Fruit fly (Drosophila melanogaster) whole organism, wandering third instar larva: ENCODE data around the gene CG33635.

ENCODE experiments used
- Abd-B ChIP-seq: fragments of >200 bp; optimal IDR thresholded peaks from 2 replicates; lab custom pipeline; 2017; ENCODE audit warnings: missing biosample characterization, missing genetic modification characterization
- CG32264 ChIP-seq: fragments of 200-800 bp; sonication (Bioruptor generic); optimal IDR thresholded peaks from 2 replicates; lab custom pipeline; 2016; ENCODE audit warnings: missing biosample characterization, missing genetic modification characterization
- CG9705 ChIP-seq: fragments of 200-800 bp; sonication (Bioruptor generic); optimal IDR thresholded peaks from 2 replicates; lab custom pipeline; 2018; ENCODE audit warnings: missing biosample characterization, mild to moderate bottlenecking, missing genetic modification characterization
- CrebA ChIP-seq: fragments of 200-800 bp; sonication (Bioruptor generic); optimal IDR thresholded peaks from 2 replicates; lab custom pipeline; 2016; ENCODE audit warnings: missing biosample characterization, mild to moderate bottlenecking, missing genetic modification characterization, borderline replicate concordance
- Dfd ChIP-seq: fragments of >200 bp; optimal IDR thresholded peaks from 2 replicates; lab custom pipeline; 2017; ENCODE audit warnings: missing biosample characterization, missing genetic modification characterization
- Dif ChIP-seq: fragments of 200-275, 200-300 bp; sonication (Bioruptor generic); optimal IDR thresholded peaks from 2 replicates; lab custom pipeline; 2018; ENCODE audit warnings: missing biosample characterization, missing genetic modification characterization; ENCODE audit not compliant: partially characterized antibody
- GATAd ChIP-seq: sonication (Bioruptor generic); optimal IDR thresholded peaks from 2 replicates; lab custom pipeline; 2016; ENCODE audit warnings: missing biosample characterization, missing genetic modification characterization
- HLH106 ChIP-seq: fragments of 200-800 bp; optimal IDR thresholded peaks from 3 replicates; lab custom pipeline; 2019; ENCODE audit warnings: missing biosample characterization, mild to moderate bottlenecking, missing genetic modification characterization, moderate library complexity
- Hnf4 ChIP-seq: fragments of 200-800 bp; sonication (Bioruptor generic); optimal IDR thresholded peaks from 2 replicates; lab custom pipeline; 2016; ENCODE audit warnings: missing biosample characterization, mild to moderate bottlenecking, missing genetic modification characterization
- Hr78 ChIP-seq: fragments of >200 bp; optimal IDR thresholded peaks from 2 replicates; lab custom pipeline; 2017; ENCODE audit warnings: missing biosample characterization, missing genetic modification characterization
- Hr83 ChIP-seq: fragments of 200-300 bp; sonication (Bioruptor generic); optimal IDR thresholded peaks from 2 replicates; lab custom pipeline; 2016; ENCODE audit warnings: missing biosample characterization, mild to moderate bottlenecking, missing genetic modification characterization, moderate library complexity; ENCODE audit not compliant: poor library complexity, severe bottlenecking
- Jra ChIP-seq: sonication (Bioruptor generic); optimal IDR thresholded peaks from 2 replicates; lab custom pipeline; 2016; ENCODE audit warnings: missing biosample characterization, missing genetic modification characterization
- Mio ChIP-seq: sonication (Bioruptor generic); optimal IDR thresholded peaks from 2 replicates; lab custom pipeline; 2016; ENCODE audit warnings: missing biosample characterization, missing genetic modification characterization
- Myc ChIP-seq: fragments of >200 bp; optimal IDR thresholded peaks from 2 replicates; lab custom pipeline; 2017
- N ChIP-seq: fragments of >200 bp; optimal IDR thresholded peaks from 2 replicates; lab custom pipeline; 2018; ENCODE audit warnings: missing biosample characterization, missing external identifiers, missing genetic modification characterization
- OdsH ChIP-seq: fragments of 200-800 bp; sonication (Bioruptor generic); optimal IDR thresholded peaks from 2 replicates; lab custom pipeline; 2016; ENCODE audit warnings: missing biosample characterization, mild to moderate bottlenecking, missing genetic modification characterization
- Rel ChIP-seq, 2 experiments: fragments of 200-800 bp; sonication (Bioruptor generic) in 1 of 2; optimal IDR thresholded peaks; 2 replicates in 1 of 2; 3 replicates in 1 of 2; lab custom pipeline; 2016 to 2019; ENCODE audit warnings: mild to moderate bottlenecking in 2 of 2, missing biosample characterization in 2 of 2, missing genetic modification characterization in 2 of 2, moderate library complexity in 1 of 2
- Sp1 ChIP-seq: fragments of 200-800 bp; sonication (Bioruptor generic); optimal IDR thresholded peaks from 3 replicates; lab custom pipeline; 2019; ENCODE audit warnings: missing biosample characterization, mild to moderate bottlenecking, missing genetic modification characterization, moderate library complexity
- Vsx2 ChIP-seq: fragments of 200-300, 225-300 bp; sonication (Bioruptor generic); optimal IDR thresholded peaks from 2 replicates; lab custom pipeline; 2018; ENCODE audit warnings: missing biosample characterization, missing genetic modification characterization; ENCODE audit not compliant: partially characterized antibody
- brk ChIP-seq: fragments of 200-800 bp; sonication (Bioruptor generic); optimal IDR thresholded peaks from 2 replicates; lab custom pipeline; 2016; ENCODE audit warnings: missing biosample characterization, mild to moderate bottlenecking, missing genetic modification characterization
- dl ChIP-seq, 2 experiments: fragments of 175-275, 200-275 bp in 1 of 2; fragments of 200-275 bp in 1 of 2; sonication (Bioruptor generic); optimal IDR thresholded peaks; lab custom pipeline; 2018; ENCODE audit warnings: mild to moderate bottlenecking in 2 of 2, missing biosample characterization in 2 of 2, missing genetic modification characterization in 2 of 2, moderate library complexity in 2 of 2; ENCODE audit not compliant: partially characterized antibody in 2 of 2, insufficient read depth in 1 of 2
- dmrt93B ChIP-seq: fragments of 200-800 bp; sonication (Bioruptor generic); optimal IDR thresholded peaks from 2 replicates; lab custom pipeline; 2018; ENCODE audit warnings: missing biosample characterization, mild to moderate bottlenecking, missing genetic modification characterization
- dsf ChIP-seq: sonication (Bioruptor generic); optimal IDR thresholded peaks from 2 replicates; lab custom pipeline; 2016; ENCODE audit warnings: missing biosample characterization, missing genetic modification characterization, borderline replicate concordance
- ey ChIP-seq: fragments of 200-800 bp; sonication (Bioruptor generic); optimal IDR thresholded peaks from 2 replicates; lab custom pipeline; 2016; ENCODE audit warnings: missing biosample characterization, missing genetic modification characterization
- foxo ChIP-seq, 2 experiments: fragments of 200-800 bp; sonication (Bioruptor generic); optimal IDR thresholded peaks; 2 replicates in 1 of 2; 3 replicates in 1 of 2; lab custom pipeline; 2016 to 2017; ENCODE audit warnings: missing biosample characterization in 2 of 2, missing genetic modification characterization in 2 of 2
- fru ChIP-seq: fragments of 200-800 bp; sonication (Bioruptor generic); optimal IDR thresholded peaks from 3 replicates; lab custom pipeline; 2016; ENCODE audit warnings: missing biosample characterization, mild to moderate bottlenecking, missing genetic modification characterization
- h ChIP-seq: fragments of 200-800 bp; sonication (Bioruptor generic); optimal IDR thresholded peaks from 3 replicates; lab custom pipeline; 2016; ENCODE audit warnings: missing biosample characterization, mild to moderate bottlenecking, missing genetic modification characterization
- pan ChIP-seq: fragments of >200 bp; optimal IDR thresholded peaks from 2 replicates; lab custom pipeline; 2017
- psq ChIP-seq: fragments of 200-800 bp; sonication (Bioruptor generic); optimal IDR thresholded peaks from 3 replicates; lab custom pipeline; 2017; ENCODE audit warnings: missing biosample characterization, mild to moderate bottlenecking, missing genetic modification characterization, moderate library complexity
- sage ChIP-seq: fragments of 200-800 bp; sonication (Bioruptor generic); optimal IDR thresholded peaks from 2 replicates; lab custom pipeline; 2016; ENCODE audit warnings: missing biosample characterization, mild to moderate bottlenecking, missing genetic modification characterization
- sv ChIP-seq: fragments of 200-800 bp; sonication (Bioruptor generic); optimal IDR thresholded peaks from 3 replicates; lab custom pipeline; 2016; ENCODE audit warnings: missing biosample characterization, missing genetic modification characterization
- tai ChIP-seq: sonication (Bioruptor generic); optimal IDR thresholded peaks from 2 replicates; lab custom pipeline; 2016; ENCODE audit warnings: missing biosample characterization, missing genetic modification characterization
- usp ChIP-seq: fragments of >200 bp; optimal IDR thresholded peaks from 2 replicates; lab custom pipeline; 2017; ENCODE audit warnings: missing biosample characterization, missing genetic modification characterization
- woc ChIP-seq: sonication (Bioruptor generic); optimal IDR thresholded peaks from 2 replicates; lab custom pipeline; 2016; ENCODE audit warnings: missing biosample characterization, mild to moderate bottlenecking, missing genetic modification characterization

Gene CG33635

DNA sequence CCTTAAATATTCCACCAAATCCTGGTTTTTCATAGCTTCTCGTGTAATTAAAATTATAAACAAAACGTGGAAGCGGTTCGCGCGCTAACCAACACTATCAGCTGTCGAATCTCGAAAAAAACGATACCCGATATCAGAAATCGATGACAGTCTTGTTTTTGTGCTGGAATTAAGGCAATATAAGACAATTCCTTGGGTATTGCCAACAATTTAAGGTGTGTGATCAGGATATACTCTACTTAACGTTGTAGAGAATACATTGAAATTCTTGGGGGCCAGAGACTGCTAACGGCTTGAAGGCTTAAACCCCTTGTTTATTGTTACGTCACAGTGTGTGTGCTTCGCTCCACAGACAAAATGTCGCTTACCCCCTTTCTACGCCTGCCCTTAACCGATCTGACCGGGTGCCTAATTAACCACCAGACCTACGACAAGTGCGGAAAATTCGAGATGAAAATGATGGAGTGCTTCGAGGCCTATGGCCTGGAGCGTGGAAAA lies 3.2 kb downstream of the CG33635 start, which contains the start of gene Pus10:
Gene Pus10 (minus strand): TSS at position 91 of the 498 bp plus-strand sequence.
- TF ChIP-seq Jra (GFP tag; lab: Kevin White, UChicago): peak; percentile 35
- TF ChIP-seq usp (GFP tag; lab: Kevin White, UChicago): no peak
- peak in 1 of 2 experiments; percentile 26 for TF ChIP-seq foxo (GFP tag; optimal IDR thresholded peaks at IDR 0.05; lab: Kevin White, UChicago)
- no peak for TF ChIP-seq Hnf4 (GFP tag; lab: Kevin White, UChicago)
- TF ChIP-seq OdsH (GFP tag; lab: Kevin White, UChicago): peak; percentile 4
- TF ChIP-seq Myc: no peak
- TF ChIP-seq Dfd (GFP tag; lab: Kevin White, UChicago): no peak
- TF ChIP-seq Vsx2 (GFP tag; lab: Kevin White, UChicago): peak; percentile 26
- TF ChIP-seq GATAd (GFP tag; lab: Kevin White, UChicago): no peak
- TF ChIP-seq psq (GFP tag; lab: Kevin White, UChicago): no peak
- no peak for TF ChIP-seq CG32264 (GFP tag; lab: Kevin White, UChicago)
- no peak for TF ChIP-seq CG9705 (GFP tag; lab: Kevin White, UChicago)
- TF ChIP-seq Hr83: no peak
- no peak for TF ChIP-seq tai (GFP tag; lab: Kevin White, UChicago)

dm6 chr2L:153142-153541 lies 5.3 kb downstream of the CG33635 start, which contains the start of gene CG42399:
CG42399 (minus strand) TSS chr2L:153300.
- no peak for TF ChIP-seq Sp1 (GFP tag; lab: Kevin White, UChicago)
- TF ChIP-seq Dfd (GFP tag; lab: Kevin White, UChicago): no peak
- TF ChIP-seq psq (GFP tag; lab: Kevin White, UChicago): no peak
- no peak for TF ChIP-seq N (GFP tag; lab: Kevin White, UChicago)
- TF ChIP-seq Jra (GFP tag; lab: Kevin White, UChicago): no peak
- no peak for TF ChIP-seq Dif (GFP tag; lab: Kevin White, UChicago)
- no peak for TF ChIP-seq brk (GFP tag; lab: Kevin White, UChicago)
- no peak for TF ChIP-seq sage (GFP tag; lab: Kevin White, UChicago)
- no peak for TF ChIP-seq HLH106 (tag; lab: Kevin White, UChicago)
- no peak for TF ChIP-seq dmrt93B (GFP tag; lab: Kevin White, UChicago)
- TF ChIP-seq Vsx2 (GFP tag; lab: Kevin White, UChicago): no peak
- TF ChIP-seq, all 38 proteins: peak for 0

DNA sequence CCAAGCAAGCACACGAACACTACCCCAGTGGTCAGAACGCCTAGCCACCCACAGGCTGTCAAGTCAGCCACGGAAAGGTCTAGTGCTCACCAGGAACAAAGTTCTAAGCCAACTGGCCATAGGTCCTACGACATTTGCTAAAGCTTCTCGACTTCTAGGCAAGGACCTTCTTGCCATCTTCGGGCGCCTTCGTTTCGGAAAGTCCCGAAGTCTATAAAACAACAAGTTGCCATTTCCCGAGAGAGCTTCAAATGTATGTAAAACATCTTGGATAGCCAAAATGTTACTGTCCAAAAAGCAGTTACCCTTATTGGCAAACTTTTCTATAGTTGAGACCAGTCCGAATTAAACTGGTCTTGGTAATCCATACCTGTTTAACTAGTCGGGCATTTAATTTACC lies 12.0 kb downstream of the CG33635 start:
- TF ChIP-seq pan (lab: Kevin White, UChicago): no peak
- TF ChIP-seq Hr78 (GFP tag; lab: Kevin White, UChicago): no peak
- TF ChIP-seq Vsx2 (GFP tag; lab: Kevin White, UChicago): no peak
- no peak for TF ChIP-seq N (GFP tag; lab: Kevin White, UChicago)
- no peak for TF ChIP-seq h (GFP tag; lab: Kevin White, UChicago)
- TF ChIP-seq tai (GFP tag; lab: Kevin White, UChicago): no peak
- no peak for TF ChIP-seq dl (GFP tag; optimal IDR thresholded peaks at IDR 0.05; lab: Kevin White, UChicago; ENCODE audit: insufficient read depth in 1 of 2, partially characterized antibody in 2 of 2)
- no peak for TF ChIP-seq GATAd (GFP tag; lab: Kevin White, UChicago)
- no peak for TF ChIP-seq Rel (GFP tag; optimal IDR thresholded peaks at IDR 0.05; lab: Kevin White, UChicago)
- TF ChIP-seq Rel (tag; optimal IDR thresholded peaks at IDR 0.05; lab: Kevin White, UChicago): no peak
- no peak for TF ChIP-seq woc (GFP tag; lab: Kevin White, UChicago)
- TF ChIP-seq Hnf4 (GFP tag; lab: Kevin White, UChicago): no peak

DNA sequence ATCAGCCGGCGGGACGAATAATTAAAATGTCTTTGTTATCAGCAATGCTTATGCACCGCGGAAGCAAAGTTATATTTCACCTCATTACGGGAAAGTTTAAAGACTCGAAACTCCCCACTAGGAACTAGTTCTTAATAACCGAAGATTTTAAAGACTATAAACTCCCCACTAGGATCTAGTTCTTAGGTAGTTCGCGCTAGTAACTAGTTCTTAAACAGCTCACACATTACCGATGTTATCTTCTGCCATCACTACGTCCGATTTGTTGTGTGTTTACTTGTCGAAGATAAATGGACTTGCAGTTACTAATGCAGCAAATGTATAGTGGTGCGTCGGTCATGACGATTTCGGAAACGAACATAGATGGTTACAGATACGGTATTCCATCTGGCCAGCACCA lies 15.4 kb downstream of the CG33635 start, which contains the start of the genes CG31974 and CG11454:
Gene CG31974 (minus strand): TSS at position 4 of the 400 bp plus-strand sequence.
Gene CG11454 (plus strand): TSS at position 236 of the 400 bp plus-strand sequence.
- TF ChIP-seq psq (GFP tag; lab: Kevin White, UChicago): no peak
- no peak for TF ChIP-seq Dif (GFP tag; lab: Kevin White, UChicago)
- no peak for TF ChIP-seq dsf (GFP tag; lab: Kevin White, UChicago)
- peak; percentile 60 for TF ChIP-seq Myc
- TF ChIP-seq Rel (GFP tag; optimal IDR thresholded peaks at IDR 0.05; lab: Kevin White, UChicago): no peak
- TF ChIP-seq Rel (tag; optimal IDR thresholded peaks at IDR 0.05; lab: Kevin White, UChicago): peak; percentile 41

- TF ChIP-seq Hr78 (GFP tag; lab: Kevin White, UChicago): no peak
- TF ChIP-seq GATAd (GFP tag; lab: Kevin White, UChicago): no peak
- no peak for TF ChIP-seq Dif (GFP tag; lab: Kevin White, UChicago)
- no peak for TF ChIP-seq sv
- TF ChIP-seq N (GFP tag; lab: Kevin White, UChicago): no peak
- TF ChIP-seq h (GFP tag; lab: Kevin White, UChicago): no peak
- TF ChIP-seq Sp1 (GFP tag; lab: Kevin White, UChicago): no peak
- no peak for TF ChIP-seq fru (GFP tag; lab: Kevin White, UChicago)
- no peak for TF ChIP-seq foxo (GFP tag; optimal IDR thresholded peaks at IDR 0.05; lab: Kevin White, UChicago)
- TF ChIP-seq tai (GFP tag; lab: Kevin White, UChicago): no peak
- TF ChIP-seq ey (GFP tag; lab: Kevin White, UChicago): no peak
- no peak for TF ChIP-seq Abd-B (GFP tag; lab: Kevin White, UChicago)
- TF ChIP-seq pan (lab: Kevin White, UChicago): no peak
- TF ChIP-seq Hnf4 (GFP tag; lab: Kevin White, UChicago): no peak
- TF ChIP-seq Rel (GFP tag; optimal IDR thresholded peaks at IDR 0.05; lab: Kevin White, UChicago): no peak
- no peak for TF ChIP-seq Rel (tag; optimal IDR thresholded peaks at IDR 0.05; lab: Kevin White, UChicago)
- no peak for TF ChIP-seq psq (GFP tag; lab: Kevin White, UChicago)
- TF ChIP-seq Mio (GFP tag; lab: Kevin White, UChicago): no peak
- TF ChIP-seq CG32264 (GFP tag; lab: Kevin White, UChicago): no peak
- TF ChIP-seq OdsH (GFP tag; lab: Kevin White, UChicago): no peak
- no peak for TF ChIP-seq CrebA (GFP tag; lab: Kevin White, UChicago)
Observed at dm6 chr2L:140849-141248, 17.6 kb downstream of the CG33635 start, which contains the start of the genes CG31975 and ovm. CG31975 (minus strand) TSS chr2L:140992. ovm (minus strand) TSS chr2L:140992.
